Fruit fly (Drosophila melanogaster) whole organism, embryonic: ENCODE measurements around the gene CG7328.
A peak's percentile ranks its signal among the peaks of the same experiment; 100 is the strongest.

Experiments
- Aef1 ChIP-seq: fragments of 200-800 bp; sonication (Bioruptor generic); IDR thresholded peaks from 3 replicates; pipeline ENCODE4 v1.3.6; 2022; ENCODE audit warnings: missing biosample characterization, missing genetic modification characterization
- Blimp-1 ChIP-seq: fragments of 200-800 bp; sonication (Bioruptor generic); optimal IDR thresholded peaks from 3 replicates; lab custom pipeline; 2018; ENCODE audit warnings: missing biosample characterization, missing genetic modification characterization, mild to moderate bottlenecking, moderate library complexity, missing genetic modification reagents
- CG10267 ChIP-seq: fragments of 200-800 bp; sonication (Bioruptor generic); optimal IDR thresholded peaks from 2 replicates; lab custom pipeline; 2018; ENCODE audit warnings: missing biosample characterization, mild to moderate bottlenecking, missing genetic modification characterization, moderate library complexity
- CG10274 ChIP-seq: fragments of 200-800 bp; sonication (Bioruptor generic); optimal IDR thresholded peaks from 3 replicates; lab custom pipeline; 2017; ENCODE audit warnings: missing biosample characterization, mild to moderate bottlenecking, missing genetic modification characterization
- CG10321 ChIP-seq: fragments of 200-800 bp; sonication (Bioruptor generic); IDR thresholded peaks from 2 replicates; pipeline ENCODE4 v1.3.6; 2022; ENCODE audit warnings: missing biosample characterization, missing genetic modification characterization
- CG13424 ChIP-seq: fragments of 200-800 bp; sonication (Bioruptor generic); optimal IDR thresholded peaks from 2 replicates; lab custom pipeline; 2019; ENCODE audit warnings: missing biosample characterization, mild to moderate bottlenecking, missing genetic modification characterization, moderate library complexity
- CG14441 ChIP-seq: fragments of 200-800 bp; sonication (Bioruptor generic); IDR thresholded peaks from 2 replicates; pipeline ENCODE4 v1.3.6; 2022; ENCODE audit warnings: missing biosample characterization, missing genetic modification characterization
- CG14667 ChIP-seq: fragments of 200-800 bp; sonication (Bioruptor generic); IDR thresholded peaks from 2 replicates; pipeline ENCODE4 v1.3.6; 2022; ENCODE audit warnings: missing biosample characterization, missing genetic modification characterization
- CG30403 ChIP-seq: fragments of 200-800 bp; sonication (Bioruptor generic); optimal IDR thresholded peaks from 3 replicates; lab custom pipeline; 2016; ENCODE audit warnings: missing biosample characterization, missing genetic modification characterization
- CG31365 ChIP-seq: fragments of 200-800 bp; sonication (Bioruptor generic); optimal IDR thresholded peaks from 2 replicates; lab custom pipeline; 2018; ENCODE audit warnings: missing biosample characterization, mild to moderate bottlenecking, missing genetic modification characterization
- CG32772 ChIP-seq: fragments of 200-800 bp; sonication (Bioruptor generic); IDR thresholded peaks from 2 replicates; pipeline ENCODE4 v1.3.6; 2022; ENCODE audit warnings: missing biosample characterization, missing genetic modification characterization
- CG33213 ChIP-seq: fragments of 200-800 bp; sonication (Bioruptor generic); optimal IDR thresholded peaks from 3 replicates; lab custom pipeline; 2016; ENCODE audit warnings: missing biosample characterization, missing genetic modification characterization
- CG4360 ChIP-seq: fragments of 200-800 bp; sonication (Bioruptor generic); IDR thresholded peaks from 2 replicates; pipeline ENCODE4 v1.3.6; 2022; ENCODE audit warnings: missing biosample characterization, missing genetic modification characterization
- CG7839 ChIP-seq: fragments of 200-800 bp; sonication (Bioruptor generic); optimal IDR thresholded peaks from 3 replicates; lab custom pipeline; 2018; ENCODE audit warnings: missing biosample characterization, mild to moderate bottlenecking, missing genetic modification characterization, moderate library complexity
- CG8388 ChIP-seq: fragments of 200-800 bp; sonication (Bioruptor generic); optimal IDR thresholded peaks from 2 replicates; lab custom pipeline; 2019; ENCODE audit warnings: missing biosample characterization, mild to moderate bottlenecking, missing genetic modification characterization, moderate library complexity
- CG9609 ChIP-seq: fragments of 200-800 bp; sonication (Bioruptor generic); optimal IDR thresholded peaks from 3 replicates; lab custom pipeline; 2016; ENCODE audit warnings: missing biosample characterization, missing genetic modification characterization
- CrebB ChIP-seq: fragments of 200-800 bp; sonication (Bioruptor generic); optimal IDR thresholded peaks from 3 replicates; lab custom pipeline; 2018; ENCODE audit warnings: missing biosample characterization, mild to moderate bottlenecking, missing genetic modification characterization
- Dad ChIP-seq: fragments of 200-800 bp; sonication (Bioruptor generic); optimal IDR thresholded peaks from 3 replicates; lab custom pipeline; 2016; ENCODE audit warnings: missing biosample characterization, missing genetic modification characterization
- Dbx ChIP-seq: fragments of 200-800 bp; sonication (Bioruptor generic); IDR thresholded peaks from 3 replicates; pipeline ENCODE4 v1.3.6; 2022; ENCODE audit warnings: missing biosample characterization, missing genetic modification characterization
- Dll ChIP-seq: fragments of 200-800 bp; sonication (Bioruptor generic); IDR thresholded peaks from 4 replicates; pipeline ENCODE4 v1.3.6; 2022; ENCODE audit warnings: missing biosample characterization, missing genetic modification characterization; ENCODE audit not compliant: partially characterized antibody
- Ets97D ChIP-seq: fragments of 200-800 bp; sonication (Bioruptor generic); optimal IDR thresholded peaks from 3 replicates; lab custom pipeline; 2016; ENCODE audit warnings: missing biosample characterization, missing genetic modification characterization
- Hmr ChIP-seq: fragments of 200-800 bp; sonication (Bioruptor generic); optimal IDR thresholded peaks from 3 replicates; lab custom pipeline; 2017; ENCODE audit warnings: mild to moderate bottlenecking, missing biosample characterization, missing genetic modification reagents, missing genetic modification characterization
- Hmx ChIP-seq: fragments of 200-800 bp; sonication (Bioruptor generic); optimal IDR thresholded peaks from 2 replicates; lab custom pipeline; 2016; ENCODE audit warnings: missing biosample characterization, missing genetic modification characterization
- Meics ChIP-seq: fragments of 200-800 bp; sonication (Bioruptor generic); optimal IDR thresholded peaks from 2 replicates; lab custom pipeline; 2017; ENCODE audit warnings: missing biosample characterization, mild to moderate bottlenecking, missing genetic modification characterization
- Oaz ChIP-seq: fragments of 200-800 bp; sonication (Bioruptor generic); IDR thresholded peaks from 2 replicates; pipeline ENCODE4 v1.3.6; 2022; ENCODE audit warnings: missing biosample characterization, missing genetic modification characterization
- Side ChIP-seq: fragments of 200-800 bp; sonication (Bioruptor generic); optimal IDR thresholded peaks from 2 replicates; lab custom pipeline; 2016; ENCODE audit warnings: missing biosample characterization, missing genetic modification characterization
- ato ChIP-seq: fragments of 200-800 bp; sonication (Bioruptor generic); IDR thresholded peaks from 2 replicates; pipeline ENCODE4 v1.3.6; 2022; ENCODE audit warnings: missing biosample characterization, missing genetic modification characterization; ENCODE audit not compliant: partially characterized antibody
- chm ChIP-seq: fragments of 200-800 bp; sonication (Bioruptor generic); IDR thresholded peaks from 2 replicates; pipeline ENCODE4 v1.3.6; 2022; ENCODE audit warnings: missing biosample characterization, missing genetic modification characterization
- crc ChIP-seq: fragments of 200-800 bp; sonication (Bioruptor generic); optimal IDR thresholded peaks from 2 replicates; lab custom pipeline; 2016; ENCODE audit warnings: missing biosample characterization, missing genetic modification characterization
- danr ChIP-seq: fragments of 200-800 bp; sonication (Bioruptor generic); IDR thresholded peaks from 2 replicates; pipeline ENCODE4 v1.3.6; 2022; ENCODE audit warnings: missing biosample characterization, missing genetic modification characterization
- dm ChIP-seq: fragments of 200-800 bp; sonication (Bioruptor generic); optimal IDR thresholded peaks from 3 replicates; lab custom pipeline; 2016; ENCODE audit warnings: missing biosample characterization, missing genetic modification characterization
- dmrt99B ChIP-seq: fragments of 200-800 bp; sonication (Bioruptor generic); optimal IDR thresholded peaks from 2 replicates; lab custom pipeline; 2018; ENCODE audit warnings: missing biosample characterization, mild to moderate bottlenecking, missing genetic modification characterization, moderate library complexity
- dysf ChIP-seq: fragments of 200-800 bp; sonication (Bioruptor generic); IDR thresholded peaks from 3 replicates; pipeline ENCODE4 v1.3.6; 2022; ENCODE audit warnings: missing biosample characterization, missing genetic modification characterization
- fd64A ChIP-seq: fragments of 200-800 bp; sonication (Bioruptor generic); optimal IDR thresholded peaks from 3 replicates; lab custom pipeline; 2018; ENCODE audit warnings: missing biosample characterization, mild to moderate bottlenecking, missing genetic modification characterization
- gcm ChIP-seq: fragments of 200-800 bp; sonication (Bioruptor generic); optimal IDR thresholded peaks from 2 replicates; lab custom pipeline; 2019; ENCODE audit warnings: missing biosample characterization, mild to moderate bottlenecking, missing genetic modification characterization, moderate library complexity
- ham ChIP-seq: fragments of 200-800 bp; sonication (Bioruptor generic); IDR thresholded peaks from 2 replicates; pipeline ENCODE4 v1.3.6; 2022; ENCODE audit warnings: missing biosample characterization, missing genetic modification characterization
- hkb ChIP-seq, 2 experiments: fragments of 200-800 bp in 1 of 2; fragments of >200 bp in 1 of 2; sonication (Bioruptor generic) in 1 of 2; IDR thresholded peaks in 1 of 2; optimal IDR thresholded peaks in 1 of 2; 2 replicates each; pipeline versions ENCODE4 v1.3.6 to Lab custom; 2017 to 2022; ENCODE audit warnings: missing biosample characterization in 1 of 2, missing genetic modification characterization in 1 of 2
- insv ChIP-seq, 2 experiments: fragments of 200-800 bp; sonication (Bioruptor generic); optimal IDR thresholded peaks; 3 replicates each; lab custom pipeline; 2016 to 2018; ENCODE audit warnings: missing biosample characterization in 2 of 2, missing genetic modification characterization in 2 of 2
- kni ChIP-seq: fragments of 200-800 bp; sonication (Bioruptor generic); optimal IDR thresholded peaks from 3 replicates; lab custom pipeline; 2017; ENCODE audit warnings: mild to moderate bottlenecking, missing biosample characterization, missing genetic modification reagents, missing genetic modification characterization
- lola ChIP-seq, 3 experiments: fragments of >200 bp in 2 of 3; fragments of 200-800 bp in 1 of 3; sonication (Bioruptor generic) in 1 of 3; optimal IDR thresholded peaks; 2 replicates each; lab custom pipeline; 2017 to 2019; ENCODE audit warnings: missing biosample characterization in 3 of 3, missing genetic modification characterization in 3 of 3, mild to moderate bottlenecking in 1 of 3, moderate library complexity in 1 of 3
- mam ChIP-seq: fragments of 200-800 bp; sonication (Bioruptor generic); optimal IDR thresholded peaks from 3 replicates; lab custom pipeline; 2016; ENCODE audit warnings: missing biosample characterization, missing genetic modification characterization
- pfk ChIP-seq: fragments of 200-800 bp; sonication (Bioruptor generic); optimal IDR thresholded peaks from 2 replicates; lab custom pipeline; 2018; ENCODE audit warnings: missing biosample characterization, mild to moderate bottlenecking, missing genetic modification characterization, moderate library complexity
- pita ChIP-seq: fragments of 200-800 bp; sonication (Bioruptor generic); optimal IDR thresholded peaks from 2 replicates; lab custom pipeline; 2017; ENCODE audit warnings: missing biosample characterization, mild to moderate bottlenecking, missing genetic modification characterization
- run ChIP-seq: fragments of 200-800 bp; sonication (Bioruptor generic); optimal IDR thresholded peaks from 3 replicates; lab custom pipeline; 2018; ENCODE audit warnings: missing biosample characterization, mild to moderate bottlenecking, missing genetic modification characterization
- shn ChIP-seq: fragments of 200-800 bp; sonication (Bioruptor generic); optimal IDR thresholded peaks from 3 replicates; lab custom pipeline; 2016; ENCODE audit warnings: missing biosample characterization, missing genetic modification characterization
- tin ChIP-seq: fragments of 200-800 bp; sonication (Bioruptor generic); optimal IDR thresholded peaks from 3 replicates; lab custom pipeline; 2016; ENCODE audit warnings: missing biosample characterization, missing genetic modification characterization
- trem ChIP-seq: fragments of 200-800 bp; optimal IDR thresholded peaks from 3 replicates; lab custom pipeline; 2019; ENCODE audit warnings: missing biosample characterization, mild to moderate bottlenecking, missing genetic modification characterization, moderate library complexity
- vvl ChIP-seq: fragments of 200-800 bp; sonication (Bioruptor generic); IDR thresholded peaks from 2 replicates; pipeline ENCODE4 v1.3.6; 2022; ENCODE audit warnings: missing biosample characterization, missing genetic modification characterization
- wor ChIP-seq: fragments of 200-800 bp; sonication (Bioruptor generic); IDR thresholded peaks from 2 replicates; pipeline ENCODE4 v1.3.6; 2022; ENCODE audit warnings: missing biosample characterization, missing genetic modification characterization

Gene CG7328

DNA sequence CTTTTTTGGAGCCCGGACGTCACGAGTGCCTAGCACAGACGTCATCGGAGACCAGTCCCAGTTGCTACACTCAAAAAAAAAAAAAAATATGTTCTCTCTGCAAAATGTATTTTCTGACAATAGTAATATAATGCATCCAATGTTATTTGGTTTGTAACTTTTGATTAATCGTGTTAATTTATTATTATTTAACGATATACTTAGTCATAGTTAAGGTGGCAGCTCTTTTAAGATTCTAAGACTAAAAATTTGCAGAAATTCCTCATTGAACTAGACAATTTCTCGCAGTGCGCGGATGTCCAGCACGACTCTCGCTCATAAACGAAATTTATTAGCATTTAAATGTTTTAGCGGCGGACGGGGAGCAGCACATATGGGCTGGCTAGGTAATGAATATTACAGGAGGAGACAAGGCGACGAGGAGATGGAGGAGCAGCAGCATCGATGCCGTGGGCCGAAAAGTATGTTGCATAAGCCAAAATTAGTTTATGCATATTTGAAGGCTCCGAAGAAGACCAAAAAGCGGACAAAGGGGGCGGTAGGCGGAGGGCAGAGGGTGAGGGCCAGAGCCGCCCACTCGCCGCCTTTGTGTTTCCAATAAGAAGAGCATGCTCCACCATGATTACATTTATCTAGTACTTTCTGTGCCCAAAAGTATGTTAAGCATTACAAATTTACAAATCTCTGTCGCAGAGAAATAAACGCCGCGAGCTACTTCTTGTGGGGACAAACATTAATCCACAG, 43.1 kb upstream of the CG7328 start (continued):
- TF ChIP-seq trem (tag; lab: Kevin White, UChicago) (no peak), gcm (GFP tag; lab: Kevin White, UChicago) (no peak), danr (GFP tag; lab: Robert Waterston, UW) (no peak), CG32772 (GFP tag; lab: Robert Waterston, UW) (peak; percentile 36; the same call in 1 of the 2 replicates), pita (GFP tag; lab: Kevin White, UChicago) (no peak), CG8388 (peak; percentile 25), CG14667 (GFP tag; lab: Robert Waterston, UW) (no peak), Blimp-1 (GFP tag; lab: Kevin White, UChicago) (peak; percentile 54), hkb (optimal IDR thresholded peaks at IDR 0.05; lab: Kevin White, UChicago) (no peak), hkb (GFP tag; IDR thresholded peaks at IDR 0.05; lab: Robert Waterston, UW) (peak; percentile 45), Hmr (GFP tag; lab: Kevin White, UChicago) (peak; percentile 39), Ets97D (GFP tag; lab: Kevin White, UChicago) (no peak), fd64A (no peak), Hmx (peak; percentile 3), run (tag; lab: Kevin White, UChicago) (no peak), shn (GFP tag; lab: Kevin White, UChicago) (no peak), CG33213 (no peak), Dll (GFP tag; lab: Robert Waterston, UW) (no peak), CG31365 (tag; lab: Kevin White, UChicago) (no peak), Aef1 (peak; percentile 43; the same call in 2 of the 3 replicates), ham (GFP tag; lab: Robert Waterston, UW) (no peak), CG10274 (GFP tag; lab: Kevin White, UChicago) (no peak), CG9609 (GFP tag; lab: Kevin White, UChicago) (no peak), wor (no peak), dysf (peak; percentile 69), Oaz (GFP tag; lab: Robert Waterston, UW) (no peak), CrebB (no peak), ato (no peak), kni (GFP tag; lab: Kevin White, UChicago) (no peak), mam (peak; percentile 47), CG10267 (tag; lab: Kevin White, UChicago) (peak; percentile 36), lola (GFP tag; optimal IDR thresholded peaks at IDR 0.05; lab: Kevin White, UChicago) (peak in 2 of 3 experiments; percentile 23 to 49), CG4360 (GFP tag; lab: Robert Waterston, UW) (no peak), insv (GFP tag; optimal IDR thresholded peaks at IDR 0.05; lab: Kevin White, UChicago) (no peak), Side (GFP tag; lab: Kevin White, UChicago) (no peak), dm (GFP tag; lab: Kevin White, UChicago) (no peak), CG30403 (peak; percentile 58), Dbx (GFP tag; lab: Robert Waterston, UW) (0 out of 3 replicates have a peak, but pooled peaks have one; percentile 36), vvl (GFP tag; lab: Robert Waterston, UW) (peak; percentile 34; the same call in 1 of the 2 replicates), Dad (GFP tag; lab: Kevin White, UChicago) (no peak), dmrt99B (tag; lab: Kevin White, UChicago) (peak; percentile 70), Meics (GFP tag; lab: Kevin White, UChicago) (peak; percentile 61), chm (GFP tag; lab: Robert Waterston, UW) (no peak), CG10321 (GFP tag; lab: Robert Waterston, UW) (no peak), CG14441 (GFP tag; lab: Robert Waterston, UW) (peak; percentile 49; the same call in 1 of the 2 replicates), CG7839 (tag; lab: Kevin White, UChicago) (peak; percentile 68), tin (GFP tag; lab: Kevin White, UChicago) (peak; percentile 29), crc (no peak), CG13424 (peak; percentile 60), pfk (no peak)
